Worm (Caenorhabditis elegans): ENCODE measurements around the gene D1022.3.

ce11 chrII:7457210-7457609, 1.1 kb upstream of the D1022.3 start, which contains the start of gene D1022.4:
- TF ChIP-seq nhr-237 (tag; optimal IDR thresholded peaks at IDR 0.05) (no peak), ztf-4 (tag; optimal IDR thresholded peaks at IDR 0.05) (no peak), unc-39 (tag; optimal IDR thresholded peaks at IDR 0.05) (no peak), fos-1 (tag; optimal IDR thresholded peaks at IDR 0.05) (no peak), ZK546.5 (tag; optimal IDR thresholded peaks at IDR 0.05) (no peak), tbx-2 (tag; optimal IDR thresholded peaks at IDR 0.05) (no peak), elt-3 (tag; optimal IDR thresholded peaks at IDR 0.05) (no peak), aly-2 (tag; optimal IDR thresholded peaks at IDR 0.05) (no peak), fkh-10 (GFP tag; optimal IDR thresholded peaks at IDR 0.05) (no peak), lin-15B (tag; optimal IDR thresholded peaks at IDR 0.05) (no peak), R02D3.7 (tag; optimal IDR thresholded peaks at IDR 0.05) (no peak), egl-5 (tag; optimal IDR thresholded peaks at IDR 0.05) (no peak), nhr-11 (tag; optimal IDR thresholded peaks at IDR 0.05) (no peak), snpc-4 (tag; optimal IDR thresholded peaks at IDR 0.05) (no peak)
